Fruit fly (Drosophila melanogaster) whole organism, pupa: ENCODE data around the gene Tmem43.

ENCODE experiments used
- CG10348 ChIP-seq: fragments of 200-800 bp; sonication (Bioruptor generic); IDR thresholded peaks from 2 replicates; pipeline ENCODE4 v1.3.6; 2022; ENCODE audit warnings: missing biosample characterization, missing genetic modification characterization
- CG15710 ChIP-seq: fragments of 200-800 bp; sonication (Bioruptor generic); optimal IDR thresholded peaks from 2 replicates; lab custom pipeline; 2018; ENCODE audit warnings: missing biosample characterization, mild to moderate bottlenecking, missing genetic modification characterization, moderate library complexity
- Pif1A ChIP-seq: fragments of 200-800 bp; sonication (Bioruptor generic); optimal IDR thresholded peaks from 3 replicates; lab custom pipeline; 2016; ENCODE audit warnings: missing biosample characterization, missing genetic modification characterization

DNA sequence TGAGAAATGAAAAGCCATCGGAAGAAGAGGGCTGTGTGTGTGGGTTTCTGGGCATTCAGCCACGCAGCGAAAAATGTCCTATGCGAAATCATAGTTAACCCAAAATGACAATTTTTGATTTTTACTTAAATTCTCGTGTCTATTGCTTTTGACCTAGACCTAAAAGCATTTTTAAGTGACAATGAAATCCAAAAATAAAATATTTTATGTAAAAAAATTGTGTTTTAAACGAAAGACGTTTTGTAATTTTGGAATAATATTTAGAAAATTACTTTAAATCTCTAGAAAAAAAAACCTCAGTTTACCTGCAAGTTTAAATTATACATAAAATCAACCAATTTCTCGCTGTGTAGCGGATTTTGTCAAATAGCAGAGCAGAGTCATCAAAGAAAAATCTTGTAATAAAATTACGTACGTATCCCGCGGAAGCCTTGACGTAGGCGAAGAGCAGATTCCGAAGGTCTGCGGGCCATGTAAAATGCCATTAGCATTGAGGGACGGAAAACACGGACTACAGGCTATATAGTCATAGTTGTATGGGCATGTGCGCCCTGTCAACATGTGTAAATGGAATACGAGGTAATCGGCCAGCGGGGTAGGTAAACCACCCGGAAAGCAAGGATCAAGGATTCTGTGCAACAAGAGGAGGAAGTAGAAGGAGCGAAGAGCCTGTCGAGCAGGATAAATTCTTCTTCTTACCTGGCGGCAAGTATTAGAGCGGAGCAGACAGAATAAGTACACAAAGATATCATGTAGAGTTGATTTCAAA is 5.0 kb downstream of the Tmem43 start:
- TF ChIP-seq Pif1A (no peak), CG15710 (tag; lab: Kevin White, UChicago) (no peak), CG10348 (GFP tag; lab: Robert Waterston, UW) (no peak)
